Fruit fly (Drosophila melanogaster) whole organism, wandering third instar larva: ENCODE results near the gene Lim1.
A peak's percentile ranks its signal among the peaks of the same experiment; 100 is the strongest.

Experiments
- Abd-B ChIP-seq: fragments of >200 bp; optimal IDR thresholded peaks from 2 replicates; lab custom pipeline; 2017; ENCODE audit warnings: missing biosample characterization, missing genetic modification characterization
- CG32264 ChIP-seq: fragments of 200-800 bp; sonication (Bioruptor generic); optimal IDR thresholded peaks from 2 replicates; lab custom pipeline; 2016; ENCODE audit warnings: missing biosample characterization, missing genetic modification characterization
- CrebA ChIP-seq: fragments of 200-800 bp; sonication (Bioruptor generic); optimal IDR thresholded peaks from 2 replicates; lab custom pipeline; 2016; ENCODE audit warnings: missing biosample characterization, mild to moderate bottlenecking, missing genetic modification characterization, borderline replicate concordance
- Dfd ChIP-seq: fragments of >200 bp; optimal IDR thresholded peaks from 2 replicates; lab custom pipeline; 2017; ENCODE audit warnings: missing biosample characterization, missing genetic modification characterization
- Dif ChIP-seq: fragments of 200-275, 200-300 bp; sonication (Bioruptor generic); optimal IDR thresholded peaks from 2 replicates; lab custom pipeline; 2018; ENCODE audit warnings: missing biosample characterization, missing genetic modification characterization; ENCODE audit not compliant: partially characterized antibody
- GATAd ChIP-seq: sonication (Bioruptor generic); optimal IDR thresholded peaks from 2 replicates; lab custom pipeline; 2016; ENCODE audit warnings: missing biosample characterization, missing genetic modification characterization
- Hr78 ChIP-seq: fragments of >200 bp; optimal IDR thresholded peaks from 2 replicates; lab custom pipeline; 2017; ENCODE audit warnings: missing biosample characterization, missing genetic modification characterization
- Hr83 ChIP-seq: fragments of 200-300 bp; sonication (Bioruptor generic); optimal IDR thresholded peaks from 2 replicates; lab custom pipeline; 2016; ENCODE audit warnings: missing biosample characterization, mild to moderate bottlenecking, missing genetic modification characterization, moderate library complexity; ENCODE audit not compliant: poor library complexity, severe bottlenecking
- Mio ChIP-seq: sonication (Bioruptor generic); optimal IDR thresholded peaks from 2 replicates; lab custom pipeline; 2016; ENCODE audit warnings: missing biosample characterization, missing genetic modification characterization
- Myc ChIP-seq: fragments of >200 bp; optimal IDR thresholded peaks from 2 replicates; lab custom pipeline; 2017
- N ChIP-seq: fragments of >200 bp; optimal IDR thresholded peaks from 2 replicates; lab custom pipeline; 2018; ENCODE audit warnings: missing biosample characterization, missing external identifiers, missing genetic modification characterization
- OdsH ChIP-seq: fragments of 200-800 bp; sonication (Bioruptor generic); optimal IDR thresholded peaks from 2 replicates; lab custom pipeline; 2016; ENCODE audit warnings: missing biosample characterization, mild to moderate bottlenecking, missing genetic modification characterization
- Rel ChIP-seq, 2 experiments: fragments of 200-800 bp; sonication (Bioruptor generic) in 1 of 2; optimal IDR thresholded peaks; 2 replicates in 1 of 2; 3 replicates in 1 of 2; lab custom pipeline; 2016 to 2019; ENCODE audit warnings: mild to moderate bottlenecking in 2 of 2, missing biosample characterization in 2 of 2, missing genetic modification characterization in 2 of 2, moderate library complexity in 1 of 2
- Sp1 ChIP-seq: fragments of 200-800 bp; sonication (Bioruptor generic); optimal IDR thresholded peaks from 3 replicates; lab custom pipeline; 2019; ENCODE audit warnings: missing biosample characterization, mild to moderate bottlenecking, missing genetic modification characterization, moderate library complexity
- Vsx2 ChIP-seq: fragments of 200-300, 225-300 bp; sonication (Bioruptor generic); optimal IDR thresholded peaks from 2 replicates; lab custom pipeline; 2018; ENCODE audit warnings: missing biosample characterization, missing genetic modification characterization; ENCODE audit not compliant: partially characterized antibody
- br ChIP-seq: fragments of 200-800 bp; sonication (Bioruptor generic); optimal IDR thresholded peaks from 2 replicates; lab custom pipeline; 2016; ENCODE audit warnings: missing biosample characterization, missing genetic modification characterization
- brk ChIP-seq: fragments of 200-800 bp; sonication (Bioruptor generic); optimal IDR thresholded peaks from 2 replicates; lab custom pipeline; 2016; ENCODE audit warnings: missing biosample characterization, mild to moderate bottlenecking, missing genetic modification characterization
- dl ChIP-seq, 2 experiments: fragments of 175-275, 200-275 bp in 1 of 2; fragments of 200-275 bp in 1 of 2; sonication (Bioruptor generic); optimal IDR thresholded peaks; lab custom pipeline; 2018; ENCODE audit warnings: mild to moderate bottlenecking in 2 of 2, missing biosample characterization in 2 of 2, missing genetic modification characterization in 2 of 2, moderate library complexity in 2 of 2; ENCODE audit not compliant: partially characterized antibody in 2 of 2, insufficient read depth in 1 of 2
- dmrt93B ChIP-seq: fragments of 200-800 bp; sonication (Bioruptor generic); optimal IDR thresholded peaks from 2 replicates; lab custom pipeline; 2018; ENCODE audit warnings: missing biosample characterization, mild to moderate bottlenecking, missing genetic modification characterization
- ey ChIP-seq: fragments of 200-800 bp; sonication (Bioruptor generic); optimal IDR thresholded peaks from 2 replicates; lab custom pipeline; 2016; ENCODE audit warnings: missing biosample characterization, missing genetic modification characterization
- foxo ChIP-seq, 2 experiments: fragments of 200-800 bp; sonication (Bioruptor generic); optimal IDR thresholded peaks; 2 replicates in 1 of 2; 3 replicates in 1 of 2; lab custom pipeline; 2016 to 2017; ENCODE audit warnings: missing biosample characterization in 2 of 2, missing genetic modification characterization in 2 of 2
- fru ChIP-seq: fragments of 200-800 bp; sonication (Bioruptor generic); optimal IDR thresholded peaks from 3 replicates; lab custom pipeline; 2016; ENCODE audit warnings: missing biosample characterization, mild to moderate bottlenecking, missing genetic modification characterization
- h ChIP-seq: fragments of 200-800 bp; sonication (Bioruptor generic); optimal IDR thresholded peaks from 3 replicates; lab custom pipeline; 2016; ENCODE audit warnings: missing biosample characterization, mild to moderate bottlenecking, missing genetic modification characterization
- lola ChIP-seq: fragments of >200 bp; optimal IDR thresholded peaks from 2 replicates; lab custom pipeline; 2017; ENCODE audit warnings: missing biosample characterization, missing genetic modification characterization
- pan ChIP-seq: fragments of >200 bp; optimal IDR thresholded peaks from 2 replicates; lab custom pipeline; 2017
- psq ChIP-seq: fragments of 200-800 bp; sonication (Bioruptor generic); optimal IDR thresholded peaks from 3 replicates; lab custom pipeline; 2017; ENCODE audit warnings: missing biosample characterization, mild to moderate bottlenecking, missing genetic modification characterization, moderate library complexity
- rgr ChIP-seq: fragments of 200-800 bp; sonication (Bioruptor generic); optimal IDR thresholded peaks from 3 replicates; lab custom pipeline; 2016; ENCODE audit warnings: missing biosample characterization, mild to moderate bottlenecking, missing genetic modification characterization
- sage ChIP-seq: fragments of 200-800 bp; sonication (Bioruptor generic); optimal IDR thresholded peaks from 2 replicates; lab custom pipeline; 2016; ENCODE audit warnings: missing biosample characterization, mild to moderate bottlenecking, missing genetic modification characterization
- sv ChIP-seq: fragments of 200-800 bp; sonication (Bioruptor generic); optimal IDR thresholded peaks from 3 replicates; lab custom pipeline; 2016; ENCODE audit warnings: missing biosample characterization, missing genetic modification characterization
- tai ChIP-seq: sonication (Bioruptor generic); optimal IDR thresholded peaks from 2 replicates; lab custom pipeline; 2016; ENCODE audit warnings: missing biosample characterization, missing genetic modification characterization
- usp ChIP-seq: fragments of >200 bp; optimal IDR thresholded peaks from 2 replicates; lab custom pipeline; 2017; ENCODE audit warnings: missing biosample characterization, missing genetic modification characterization
- woc ChIP-seq: sonication (Bioruptor generic); optimal IDR thresholded peaks from 2 replicates; lab custom pipeline; 2016; ENCODE audit warnings: missing biosample characterization, mild to moderate bottlenecking, missing genetic modification characterization

Lim1 gene

dm6 chrX:8800235-8800771 is 5.3 kb downstream of the Lim1 start (continued):
- TF ChIP-seq N (GFP tag; lab: Kevin White, UChicago) (no peak), woc (GFP tag; lab: Kevin White, UChicago) (peak; percentile 10), Sp1 (GFP tag; lab: Kevin White, UChicago) (peak; percentile 9), Mio (GFP tag; lab: Kevin White, UChicago) (no peak)

- TF ChIP-seq foxo (GFP tag; optimal IDR thresholded peaks at IDR 0.05; lab: Kevin White, UChicago) (no peak), Vsx2 (GFP tag; lab: Kevin White, UChicago) (no peak), usp (no peak), dl (GFP tag; optimal IDR thresholded peaks at IDR 0.05; lab: Kevin White, UChicago; ENCODE audit: insufficient read depth in 1 of 2, partially characterized antibody in 2 of 2) (no peak), psq (no peak), Abd-B (GFP tag; lab: Kevin White, UChicago) (no peak), Dif (GFP tag; lab: Kevin White, UChicago) (no peak), woc (GFP tag; lab: Kevin White, UChicago) (no peak), tai (GFP tag; lab: Kevin White, UChicago) (no peak), GATAd (GFP tag; lab: Kevin White, UChicago) (no peak), Rel (GFP tag; optimal IDR thresholded peaks at IDR 0.05; lab: Kevin White, UChicago) (no peak), Rel (tag; optimal IDR thresholded peaks at IDR 0.05; lab: Kevin White, UChicago) (no peak), CG32264 (GFP tag; lab: Kevin White, UChicago) (no peak), brk (no peak), CrebA (GFP tag; lab: Kevin White, UChicago) (no peak), Myc (no peak), sv (GFP tag; lab: Kevin White, UChicago) (no peak), pan (lab: Kevin White, UChicago) (no peak), OdsH (GFP tag; lab: Kevin White, UChicago) (no peak)
Observed at dm6 chrX:8798330-8798729, 7.3 kb downstream of the Lim1 start.

- TF ChIP-seq Hr78 (GFP tag; lab: Kevin White, UChicago): no peak
- TF ChIP-seq sv (GFP tag; lab: Kevin White, UChicago): no peak
- no peak for TF ChIP-seq psq
- no peak for TF ChIP-seq lola (GFP tag; lab: Kevin White, UChicago)
- TF ChIP-seq GATAd (GFP tag; lab: Kevin White, UChicago): no peak
- no peak for TF ChIP-seq Myc
- no peak for TF ChIP-seq brk
- no peak for TF ChIP-seq br
- TF ChIP-seq sage (GFP tag; lab: Kevin White, UChicago): no peak
- no peak for TF ChIP-seq Dfd (GFP tag; lab: Kevin White, UChicago)
- TF ChIP-seq CG32264 (GFP tag; lab: Kevin White, UChicago): no peak
Observed at dm6 chrX:8795387-8796195, 10.0 kb downstream of the Lim1 start.

DNA sequence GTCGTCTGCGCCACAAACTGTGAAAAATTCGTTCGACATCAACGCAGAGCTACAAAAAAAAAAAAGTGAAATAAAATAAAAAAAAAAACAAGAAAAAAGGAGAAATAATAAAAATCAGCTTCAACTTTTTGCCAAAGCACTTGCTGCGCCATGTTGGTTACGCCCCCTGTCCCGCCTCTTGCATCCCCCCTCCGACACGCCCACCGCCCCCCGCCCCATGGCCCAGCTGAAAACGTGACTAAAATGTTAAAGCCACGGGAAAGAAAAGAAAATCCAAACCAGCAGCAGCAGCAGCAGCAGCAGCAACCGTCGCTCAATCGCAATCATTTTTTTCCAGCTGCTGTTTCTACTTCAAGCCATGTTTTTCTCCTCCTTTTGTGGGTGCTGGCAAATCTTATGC is 12.7 kb downstream of the Lim1 start:
- peak; percentile 92 for TF ChIP-seq Dfd (GFP tag; lab: Kevin White, UChicago)
- TF ChIP-seq Hr83 (GFP tag; lab: Kevin White, UChicago): no peak

DNA sequence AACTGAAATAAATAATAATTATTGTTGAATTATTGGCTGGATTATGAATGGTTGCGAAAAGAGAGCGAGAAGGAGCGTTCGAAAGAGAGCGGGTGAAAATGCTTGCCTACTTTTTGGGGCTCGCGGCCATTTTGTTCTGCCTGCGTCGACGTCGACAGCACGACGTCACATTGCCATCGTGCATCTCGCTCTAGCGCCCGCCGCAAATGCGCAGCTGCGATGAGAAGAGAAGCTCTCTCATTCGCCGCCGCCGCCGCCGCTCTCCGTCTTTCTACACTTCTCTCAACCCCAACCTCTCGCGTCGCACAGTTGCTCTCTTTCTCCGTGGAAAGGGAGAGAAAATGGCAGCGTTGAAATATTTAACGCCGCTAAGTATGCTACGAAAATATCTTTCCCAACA is 19.9 kb downstream of the Lim1 start:
- TF ChIP-seq Sp1 (GFP tag; lab: Kevin White, UChicago) (no peak), Rel (GFP tag; optimal IDR thresholded peaks at IDR 0.05; lab: Kevin White, UChicago) (no peak), Rel (tag; optimal IDR thresholded peaks at IDR 0.05; lab: Kevin White, UChicago) (no peak), lola (GFP tag; lab: Kevin White, UChicago) (no peak)

dm6 chrX:8780735-8781134 is 24.9 kb downstream of the Lim1 start:
- no peak for TF ChIP-seq Mio (GFP tag; lab: Kevin White, UChicago)
- no peak for TF ChIP-seq dmrt93B (GFP tag; lab: Kevin White, UChicago)
- TF ChIP-seq OdsH (GFP tag; lab: Kevin White, UChicago): no peak
- TF ChIP-seq Abd-B (GFP tag; lab: Kevin White, UChicago): no peak
- no peak for TF ChIP-seq rgr (GFP tag; lab: Kevin White, UChicago)
- no peak for TF ChIP-seq Dif (GFP tag; lab: Kevin White, UChicago)
- TF ChIP-seq ey (GFP tag; lab: Kevin White, UChicago): no peak
- no peak for TF ChIP-seq Myc
- no peak for TF ChIP-seq h (GFP tag; lab: Kevin White, UChicago)
- TF ChIP-seq pan (lab: Kevin White, UChicago): no peak
- TF ChIP-seq GATAd (GFP tag; lab: Kevin White, UChicago): no peak
- TF ChIP-seq fru (GFP tag; lab: Kevin White, UChicago): no peak
- TF ChIP-seq sv (GFP tag; lab: Kevin White, UChicago): no peak
- no peak for TF ChIP-seq woc (GFP tag; lab: Kevin White, UChicago)
